Fruit fly (Drosophila melanogaster): Measurements from ENCODE around the gene Clp.

Gene Clp

dm6 chr2L:819315-820032 lies at the start of gene Clp, which contains the start of gene PGAP2 (continued):
- TF ChIP-seq ftz-f1 (GFP tag; optimal IDR thresholded peaks at IDR 0.05) (no peak), Oli (tag; optimal IDR thresholded peaks at IDR 0.05) (peak; percentile 68), jing (GFP tag; optimal IDR thresholded peaks at IDR 0.05) (no peak), Neu2 (GFP tag; optimal IDR thresholded peaks at IDR 0.05; ENCODE audit: borderline replicate concordance) (peak; percentile 33), CG11695 (GFP tag; IDR thresholded peaks at IDR 0.05) (peak; percentile 52; the same call in 2 of the 3 replicates), cad (GFP tag; optimal IDR thresholded peaks at IDR 0.05) (no peak), Nf-YC (tag; optimal IDR thresholded peaks at IDR 0.05) (peak; percentile 64), ase (GFP tag; IDR thresholded peaks at IDR 0.05) (peak; percentile 65), CG15011 (GFP tag; optimal IDR thresholded peaks at IDR 0.05) (peak; percentile 47), zfh2 (GFP tag; optimal IDR thresholded peaks at IDR 0.05) (peak; percentile 56), Six4 (GFP tag; optimal IDR thresholded peaks at IDR 0.05) (peak; percentile 47), CG12391 (tag; optimal IDR thresholded peaks at IDR 0.05) (peak; percentile 89), caup (GFP tag; optimal IDR thresholded peaks at IDR 0.05; ENCODE audit: severe bottlenecking) (peak; percentile 42), CG2202 (tag; optimal IDR thresholded peaks at IDR 0.05) (no peak), Dll (GFP tag; IDR thresholded peaks at IDR 0.05; ENCODE audit: partially characterized antibody) (peak; percentile 70; the same call in 3 of the 4 replicates), fru (optimal IDR thresholded peaks at IDR 0.05) (no peak), CG14050 (GFP tag; IDR thresholded peaks at IDR 0.05) (peak; percentile 53; the same call in 2 of the 3 replicates), croc (GFP tag; conservative IDR thresholded peaks at IDR 0.05) (peak; percentile 71), dm (GFP tag; optimal IDR thresholded peaks at IDR 0.05) (peak; percentile 22), CG1233 (GFP tag; optimal IDR thresholded peaks at IDR 0.05) (peak; percentile 74), Ptx1 (GFP tag; IDR thresholded peaks at IDR 0.05) (peak; percentile 89), sim (GFP tag; IDR thresholded peaks at IDR 0.05) (no peak), vnd (GFP tag; IDR thresholded peaks at IDR 0.05; ENCODE audit: partially characterized antibody) (peak; percentile 48; the same call in 1 of the 3 replicates), usp (GFP tag; optimal IDR thresholded peaks at IDR 0.05) (no peak), CG8359 (GFP tag; optimal IDR thresholded peaks at IDR 0.05; ENCODE audit: borderline replicate concordance) (no peak), CG2712 (tag; optimal IDR thresholded peaks at IDR 0.05) (peak; percentile 85), Ssrp (tag; optimal IDR thresholded peaks at IDR 0.05) (peak; percentile 83), CG16863 (GFP tag; optimal IDR thresholded peaks at IDR 0.05) (no peak), CG12299 (tag; optimal IDR thresholded peaks at IDR 0.05) (peak; percentile 45), gsb (GFP tag; IDR thresholded peaks at IDR 0.05) (no peak), sr (GFP tag; IDR thresholded peaks at IDR 0.05) (no peak), Hand (GFP tag; optimal IDR thresholded peaks at IDR 0.05) (no peak), C15 (GFP tag; IDR thresholded peaks at IDR 0.05) (peak; percentile 43; the same call in 1 of the 3 replicates), CG14014 (GFP tag; IDR thresholded peaks at IDR 0.05) (no peak; the same call in none of the 2 replicates), pros (GFP tag; optimal IDR thresholded peaks at IDR 0.05) (no peak), phol (tag; optimal IDR thresholded peaks at IDR 0.05) (peak; percentile 85), Camta (GFP tag; optimal IDR thresholded peaks at IDR 0.05) (peak; percentile 33), dmrt99B (tag; optimal IDR thresholded peaks at IDR 0.05) (no peak), CG17829 (tag; optimal IDR thresholded peaks at IDR 0.05) (peak; percentile 68), Elba2 (GFP tag; optimal IDR thresholded peaks at IDR 0.05) (no peak), CG15514 (GFP tag; optimal IDR thresholded peaks at IDR 0.05) (peak; percentile 59), CG13424 (tag; optimal IDR thresholded peaks at IDR 0.05) (peak; percentile 79)
